Worm (Caenorhabditis elegans): Measurements from ENCODE around the gene W01B6.6.

DNA sequence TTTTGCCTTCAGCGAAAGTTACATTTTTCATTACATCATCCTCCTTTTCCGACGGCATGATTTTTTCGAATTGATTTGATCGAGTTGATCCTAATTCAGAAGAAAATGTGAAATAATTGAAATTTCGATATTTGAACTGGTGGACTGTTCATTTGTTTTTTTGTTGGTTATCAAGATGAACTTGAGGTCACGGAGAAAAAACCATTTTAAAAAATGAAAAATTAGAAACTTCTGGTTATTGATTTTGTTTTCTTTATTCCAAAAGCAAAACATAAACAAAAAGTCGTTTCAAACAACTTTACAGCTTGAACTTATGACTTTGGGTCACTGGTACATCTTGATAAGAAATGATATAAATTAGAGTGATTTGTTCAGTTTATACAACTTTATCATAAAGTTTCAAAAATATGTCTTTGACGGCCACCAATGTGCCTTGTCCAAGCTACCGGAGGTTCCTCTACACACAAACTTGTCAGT is 5.8 kb upstream of the W01B6.6 start, which contains the start of the genes ttbk-4 and W01B6.4:
- TF ChIP-seq him-1 (tag; optimal IDR thresholded peaks at IDR 0.05), result no peak
- TF ChIP-seq dao-5 (tag; optimal IDR thresholded peaks at IDR 0.05), result no peak
